Worm (Caenorhabditis elegans) whole organism, mixed stage, embryonic: ENCODE measurements around the gene seu-1.

Experiments
- M03D4.4 ChIP-seq: sonication (generic microtip); optimal IDR thresholded peaks from 2 replicates; lab custom pipeline; 2017; ENCODE audit warnings: mild to moderate bottlenecking, missing genetic modification characterization, missing compliant biosample characterization
- bed-3 ChIP-seq: fragments of 200-800 bp; sonication (Bioruptor generic); optimal IDR thresholded peaks from 3 replicates; lab custom pipeline; 2018; ENCODE audit warnings: mild to moderate bottlenecking, missing genetic modification characterization, moderate library complexity, missing compliant biosample characterization
- blmp-1 ChIP-seq: fragments of 150-350 bp; optimal IDR thresholded peaks from 2 replicates; lab custom pipeline; 2014; ENCODE audit warnings: missing biosample characterization, missing genetic modification characterization
- ceh-39 ChIP-seq: fragments of 150-350 bp; optimal IDR thresholded peaks from 2 replicates; lab custom pipeline; 2014; ENCODE audit warnings: missing biosample characterization, missing genetic modification characterization
- ceh-43 ChIP-seq: fragments of 200-800 bp; sonication (Bioruptor generic); optimal IDR thresholded peaks from 2 replicates; lab custom pipeline; 2018; ENCODE audit warnings: mild to moderate bottlenecking, missing genetic modification characterization, moderate library complexity, missing compliant biosample characterization
- ceh-83 ChIP-seq: fragments of 200-800 bp; sonication (Bioruptor generic); optimal IDR thresholded peaks from 2 replicates; lab custom pipeline; 2018; ENCODE audit warnings: mild to moderate bottlenecking, missing genetic modification characterization, missing compliant biosample characterization
- cnd-1 ChIP-seq: fragments of 200-800 bp; sonication (Bioruptor generic); optimal IDR thresholded peaks from 2 replicates; lab custom pipeline; 2018; ENCODE audit warnings: mild to moderate bottlenecking, missing genetic modification characterization, missing compliant biosample characterization
- drap-1 ChIP-seq: fragments of 200-800 bp; sonication (Bioruptor generic); optimal IDR thresholded peaks from 3 replicates; lab custom pipeline; 2018; ENCODE audit warnings: mild to moderate bottlenecking, missing genetic modification characterization, missing compliant biosample characterization
- elt-1 ChIP-seq: sonication (generic microtip); optimal IDR thresholded peaks from 2 replicates; lab custom pipeline; 2017; ENCODE audit warnings: missing genetic modification characterization, mild to moderate bottlenecking, missing compliant biosample characterization, antibody characterized with exemption, moderate library complexity, borderline replicate concordance; ENCODE audit not compliant: insufficient read depth
- elt-3 ChIP-seq: fragments of 150-350 bp; optimal IDR thresholded peaks from 2 replicates; lab custom pipeline; 2014; ENCODE audit warnings: missing biosample characterization, missing genetic modification characterization
- flh-1 ChIP-seq: fragments of 200-800 bp; sonication (Bioruptor generic); optimal IDR thresholded peaks from 2 replicates; lab custom pipeline; 2018; ENCODE audit warnings: mild to moderate bottlenecking, missing genetic modification characterization, moderate library complexity, missing compliant biosample characterization
- ham-2 ChIP-seq: fragments of 200-800 bp; sonication (Bioruptor generic); optimal IDR thresholded peaks from 2 replicates; lab custom pipeline; 2018; ENCODE audit warnings: mild to moderate bottlenecking, missing genetic modification characterization, missing compliant biosample characterization
- hlh-1 ChIP-seq: fragments of 150-350 bp; optimal IDR thresholded peaks from 2 replicates; lab custom pipeline; 2014; ENCODE audit warnings: missing biosample characterization, missing genetic modification reagents, missing genetic modification characterization
- lin-13 ChIP-seq: fragments of 150-350 bp; optimal IDR thresholded peaks from 2 replicates; lab custom pipeline; 2014; ENCODE audit warnings: missing biosample characterization, missing genetic modification characterization
- lin-32 ChIP-seq: fragments of 200-800 bp; sonication (Bioruptor generic); optimal IDR thresholded peaks from 2 replicates; lab custom pipeline; 2018; ENCODE audit warnings: mild to moderate bottlenecking, missing genetic modification characterization, missing compliant biosample characterization
- lsy-2 ChIP-seq: fragments of 150-350 bp; optimal IDR thresholded peaks from 2 replicates; lab custom pipeline; 2014; ENCODE audit warnings: missing biosample characterization, missing genetic modification characterization
- mep-1 ChIP-seq: fragments of 150-350 bp; optimal IDR thresholded peaks from 2 replicates; lab custom pipeline; 2017; ENCODE audit warnings: missing biosample characterization, missing genetic modification reagents, missing genetic modification characterization, inconsistent platforms
- nhr-12 ChIP-seq: fragments of 150-350 bp; optimal IDR thresholded peaks from 2 replicates; lab custom pipeline; 2014; ENCODE audit warnings: missing biosample characterization, missing genetic modification characterization
- nhr-2 ChIP-seq: fragments of 150-350 bp; optimal IDR thresholded peaks from 2 replicates; lab custom pipeline; 2014; ENCODE audit warnings: missing biosample characterization, missing genetic modification characterization
- nhr-237 ChIP-seq: fragments of 150-350 bp; optimal IDR thresholded peaks from 2 replicates; lab custom pipeline; 2014; ENCODE audit warnings: missing biosample characterization, missing genetic modification characterization
- nhr-28 ChIP-seq: fragments of 150-350 bp; optimal IDR thresholded peaks from 2 replicates; lab custom pipeline; 2014; ENCODE audit warnings: missing biosample characterization, missing genetic modification characterization
- nhr-76 ChIP-seq: sonication (generic microtip); optimal IDR thresholded peaks from 2 replicates; lab custom pipeline; 2017; ENCODE audit warnings: missing biosample characterization, missing genetic modification characterization
- pha-4 ChIP-seq: fragments of 150-350 bp; optimal IDR thresholded peaks from 2 replicates; lab custom pipeline; 2018; ENCODE audit warnings: missing biosample characterization, missing genetic modification reagents, missing genetic modification characterization
- sem-2 ChIP-seq: fragments of 200-800 bp; sonication (Bioruptor generic); optimal IDR thresholded peaks from 2 replicates; lab custom pipeline; 2018; ENCODE audit warnings: mild to moderate bottlenecking, missing genetic modification characterization, missing compliant biosample characterization
- snpc-4 ChIP-seq: fragments of 150-350 bp; optimal IDR thresholded peaks from 2 replicates; lab custom pipeline; 2014; ENCODE audit warnings: missing biosample characterization, missing genetic modification characterization
- sptf-1 ChIP-seq: sonication (generic microtip); optimal IDR thresholded peaks from 2 replicates; lab custom pipeline; 2017; ENCODE audit warnings: mild to moderate bottlenecking, missing genetic modification characterization, moderate library complexity, missing compliant biosample characterization
- tbx-8 ChIP-seq: fragments of 200-800 bp; sonication (Bioruptor generic); optimal IDR thresholded peaks from 2 replicates; lab custom pipeline; 2018; ENCODE audit warnings: mild to moderate bottlenecking, missing genetic modification characterization, moderate library complexity, missing compliant biosample characterization
- unc-120 ChIP-seq: sonication (generic microtip); optimal IDR thresholded peaks from 2 replicates; lab custom pipeline; 2017; ENCODE audit warnings: missing genetic modification characterization, missing compliant biosample characterization; ENCODE audit not compliant: poor library complexity, severe bottlenecking
- unc-39 ChIP-seq: fragments of 150-350 bp; optimal IDR thresholded peaks from 2 replicates; lab custom pipeline; 2014; ENCODE audit warnings: missing biosample characterization, missing genetic modification characterization
- unc-62 ChIP-seq: fragments of 150-350 bp; optimal IDR thresholded peaks from 2 replicates; lab custom pipeline; 2014; ENCODE audit warnings: missing biosample characterization, missing genetic modification reagents, missing genetic modification characterization
- zip-8 ChIP-seq: fragments of 150-350 bp; optimal IDR thresholded peaks from 2 replicates; lab custom pipeline; 2014; ENCODE audit warnings: missing biosample characterization, missing genetic modification characterization
- ztf-11 ChIP-seq: fragments of 150-350 bp; optimal IDR thresholded peaks from 2 replicates; lab custom pipeline; 2014; ENCODE audit warnings: missing biosample characterization, missing genetic modification characterization

The seu-1 gene

ce11 chrIV:6329339-6329738, at the start of gene seu-1:
Gene seu-1, plus strand, starts transcription at chrIV:6329639.
- no peak for TF ChIP-seq sptf-1 (tag; lab: Kevin White, UChicago)
- no peak for TF ChIP-seq ceh-83 (GFP tag; lab: Kevin White, UChicago)
- no peak for TF ChIP-seq unc-39 (tag; lab: Kevin White, UChicago)
- no peak for TF ChIP-seq nhr-2 (tag; lab: Kevin White, UChicago)
- TF ChIP-seq elt-1 (tag; lab: Kevin White, UChicago) = no peak

- no peak for TF ChIP-seq nhr-12 (tag; lab: Kevin White, UChicago)
- no peak for TF ChIP-seq nhr-76 (tag; lab: Kevin White, UChicago)
- TF ChIP-seq drap-1 (GFP tag; lab: Kevin White, UChicago) = no peak
- no peak for TF ChIP-seq nhr-28 (tag; lab: Kevin White, UChicago)
- TF ChIP-seq ham-2 (GFP tag; lab: Kevin White, UChicago) = no peak
- no peak for TF ChIP-seq lin-32
- TF ChIP-seq lsy-2 (tag; lab: Kevin White, UChicago) = no peak
- no peak for TF ChIP-seq elt-1 (tag; lab: Kevin White, UChicago)
- TF ChIP-seq tbx-8 = no peak
- no peak for TF ChIP-seq ztf-11
Measured at ce11 chrIV:6282143-6282542, 47.3 kb upstream of the seu-1 start, which contains the start of gene srv-32. Gene srv-32, minus strand, starts transcription at chrIV:6282243.

- TF ChIP-seq ceh-83 (GFP tag; lab: Kevin White, UChicago) (no peak), elt-1 (tag; lab: Kevin White, UChicago) (no peak), ceh-43 (GFP tag; lab: Kevin White, UChicago) (no peak), unc-120 (tag; lab: Kevin White, UChicago) (no peak), ceh-39 (tag; lab: Kevin White, UChicago) (no peak), ham-2 (GFP tag; lab: Kevin White, UChicago) (no peak), bed-3 (GFP tag; lab: Kevin White, UChicago) (no peak), drap-1 (GFP tag; lab: Kevin White, UChicago) (no peak)
Measured at ce11 chrIV:6284277-6284676, 45.2 kb upstream of the seu-1 start, which contains the start of gene ops-1. Gene ops-1, minus strand, starts transcription at chrIV:6284377.

- no peak for TF ChIP-seq ham-2 (GFP tag; lab: Kevin White, UChicago)
- TF ChIP-seq blmp-1 (tag; lab: Kevin White, UChicago) = no peak
- TF ChIP-seq, all 35 proteins: peak for 0
Measured at ce11 chrIV:6290741-6291140, 38.7 kb upstream of the seu-1 start, which contains the start of gene srv-24. Gene srv-24, minus strand, starts transcription at chrIV:6290841.

ce11 chrIV:6294081-6294480, 35.4 kb upstream of the seu-1 start, which contains the start of gene hil-2:
Gene hil-2, plus strand, starts transcription at chrIV:6294240.
- no peak for TF ChIP-seq unc-62 (GFP tag; lab: Kevin White, UChicago)
- TF ChIP-seq lin-13 (tag; lab: Kevin White, UChicago) = peak; percentile 75
- no peak for TF ChIP-seq snpc-4 (tag; lab: Kevin White, UChicago)
- TF ChIP-seq zip-8 (tag; lab: Kevin White, UChicago) = peak; percentile 17
- no peak for TF ChIP-seq elt-1 (tag; lab: Kevin White, UChicago)
- TF ChIP-seq mep-1 (tag; lab: Kevin White, UChicago) = peak; percentile 61
- no peak for TF ChIP-seq hlh-1 (tag; lab: Kevin White, UChicago)
- no peak for TF ChIP-seq ceh-83 (GFP tag; lab: Kevin White, UChicago)

DNA sequence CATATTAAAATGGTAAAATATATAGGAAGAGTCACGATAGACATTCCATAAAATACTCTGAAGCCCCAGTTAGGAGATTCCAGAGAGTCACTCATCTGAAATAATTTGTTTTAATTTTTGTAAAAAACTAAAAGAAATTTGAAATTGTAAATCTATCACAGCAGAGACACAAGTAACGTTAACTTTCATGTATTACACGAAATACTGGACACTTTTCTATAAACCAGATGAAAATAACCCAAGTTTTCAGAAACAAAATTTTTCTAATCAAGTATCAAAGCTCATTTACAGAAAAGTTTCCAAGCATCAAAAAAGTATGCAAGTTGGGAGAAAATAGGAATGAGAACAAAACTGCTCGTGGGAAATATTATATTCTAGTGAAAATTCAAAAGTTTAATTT, 31.2 kb upstream of the seu-1 start, which contains the start of gene srv-27:
srv-27 (minus strand) TSS at position 101 of the 400 bp plus-strand sequence.
- TF ChIP-seq lsy-2 (tag; lab: Kevin White, UChicago) (no peak), cnd-1 (tag; lab: Kevin White, UChicago) (no peak), nhr-12 (tag; lab: Kevin White, UChicago) (no peak), tbx-8 (no peak)

DNA sequence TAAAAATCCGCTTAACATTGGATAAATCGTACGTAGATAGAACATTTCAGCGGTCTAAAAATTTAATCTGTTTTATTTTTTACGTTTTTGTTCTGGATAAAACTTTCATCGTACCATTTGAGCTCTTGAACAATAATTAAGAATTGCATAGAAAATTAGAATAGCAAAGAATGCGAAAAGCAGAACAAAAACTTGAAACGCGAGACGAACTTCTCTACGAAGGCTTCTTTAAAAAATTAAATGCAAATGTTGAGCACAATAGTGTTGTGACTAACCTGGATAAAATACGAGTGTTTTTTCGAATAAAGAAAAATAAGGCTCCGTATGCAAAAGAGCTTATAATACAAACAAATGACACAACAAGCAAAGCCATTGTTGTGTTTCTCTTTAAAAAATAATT, 29.9 kb upstream of the seu-1 start:
- TF ChIP-seq nhr-28 (tag; lab: Kevin White, UChicago) (no peak), ceh-83 (GFP tag; lab: Kevin White, UChicago) (no peak), sptf-1 (tag; lab: Kevin White, UChicago) (no peak), nhr-76 (tag; lab: Kevin White, UChicago) (no peak), bed-3 (GFP tag; lab: Kevin White, UChicago) (no peak), hlh-1 (tag; lab: Kevin White, UChicago) (no peak), elt-3 (tag; lab: Kevin White, UChicago) (no peak), lsy-2 (tag; lab: Kevin White, UChicago) (no peak), pha-4 (no peak), unc-39 (tag; lab: Kevin White, UChicago) (no peak), M03D4.4 (tag; lab: Kevin White, UChicago) (no peak), lin-13 (tag; lab: Kevin White, UChicago) (no peak), drap-1 (GFP tag; lab: Kevin White, UChicago) (no peak), nhr-237 (no peak), flh-1 (no peak), lin-32 (no peak), ham-2 (GFP tag; lab: Kevin White, UChicago) (no peak), unc-120 (tag; lab: Kevin White, UChicago) (no peak), sem-2 (GFP tag; lab: Kevin White, UChicago) (no peak), ztf-11 (no peak)
- TF ChIP-seq, all 35 proteins: peak for 0
